Fruit fly (Drosophila melanogaster) whole organism, prepupa: ENCODE measurements around the gene CG4116.

Experiments used
- Blimp-1 ChIP-seq: fragments of 200-800 bp; sonication (Bioruptor generic); optimal IDR thresholded peaks from 3 replicates; lab custom pipeline; 2017; ENCODE audit warnings: missing biosample characterization, missing genetic modification characterization, mild to moderate bottlenecking, moderate library complexity, missing genetic modification reagents
- CG10631 ChIP-seq: fragments of 200-800 bp; sonication (Bioruptor generic); optimal IDR thresholded peaks from 2 replicates; lab custom pipeline; 2016; ENCODE audit warnings: missing biosample characterization, missing genetic modification characterization
- CG10669 ChIP-seq: fragments of 200-800 bp; sonication (Bioruptor generic); optimal IDR thresholded peaks from 3 replicates; lab custom pipeline; 2018; ENCODE audit warnings: missing biosample characterization, mild to moderate bottlenecking, missing genetic modification characterization, moderate library complexity
- CG11294 ChIP-seq: fragments of 200-800 bp; sonication (Bioruptor generic); IDR thresholded peaks from 2 replicates; pipeline ENCODE4 v1.3.6; 2022; ENCODE audit warnings: missing biosample characterization, missing genetic modification characterization
- CG11762 ChIP-seq: fragments of 200-800 bp; sonication (Bioruptor generic); optimal IDR thresholded peaks from 3 replicates; lab custom pipeline; 2016; ENCODE audit warnings: missing biosample characterization, missing genetic modification characterization; ENCODE audit not compliant: insufficient read depth
- CG1621 ChIP-seq: fragments of 200-800 bp; sonication (Bioruptor generic); optimal IDR thresholded peaks from 3 replicates; lab custom pipeline; 2018; ENCODE audit warnings: missing biosample characterization, mild to moderate bottlenecking, missing genetic modification characterization
- CG31627 ChIP-seq: fragments of 200-800 bp; sonication (Bioruptor generic); optimal IDR thresholded peaks from 3 replicates; lab custom pipeline; 2016; ENCODE audit warnings: missing biosample characterization, missing genetic modification characterization
- CG34406 ChIP-seq: fragments of 200-800 bp; sonication (Bioruptor generic); optimal IDR thresholded peaks from 3 replicates; lab custom pipeline; 2016; ENCODE audit warnings: missing biosample characterization, missing genetic modification characterization
- CG3919 ChIP-seq: fragments of 200-800 bp; sonication (Bioruptor generic); optimal IDR thresholded peaks from 3 replicates; lab custom pipeline; 2016; ENCODE audit warnings: missing biosample characterization, missing genetic modification characterization
- CG4318 ChIP-seq: fragments of 200-800 bp; sonication (Bioruptor generic); optimal IDR thresholded peaks from 3 replicates; lab custom pipeline; 2017; ENCODE audit warnings: missing biosample characterization, mild to moderate bottlenecking, missing genetic modification characterization
- CG6163 ChIP-seq: fragments of 200-800 bp; sonication (Bioruptor generic); IDR thresholded peaks from 3 replicates; pipeline ENCODE4 v1.3.6; 2022; ENCODE audit warnings: missing biosample characterization, missing genetic modification characterization
- CG6792 ChIP-seq: fragments of 200-800 bp; sonication (Bioruptor generic); optimal IDR thresholded peaks from 3 replicates; lab custom pipeline; 2016; ENCODE audit warnings: missing biosample characterization, missing genetic modification characterization
- CG6808 ChIP-seq: fragments of 200-800 bp; sonication (Bioruptor generic); optimal IDR thresholded peaks from 3 replicates; lab custom pipeline; 2017; ENCODE audit warnings: missing biosample characterization, missing genetic modification characterization, mild to moderate bottlenecking, moderate library complexity, missing genetic modification reagents
- CG6854 ChIP-seq: fragments of 200-800 bp; sonication (Bioruptor generic); optimal IDR thresholded peaks from 2 replicates; lab custom pipeline; 2017; ENCODE audit warnings: missing biosample characterization, mild to moderate bottlenecking, missing genetic modification characterization
- CG7368 ChIP-seq: fragments of 200-800 bp; sonication (Bioruptor generic); optimal IDR thresholded peaks from 3 replicates; lab custom pipeline; 2016; ENCODE audit warnings: missing biosample characterization, missing genetic modification characterization
- CG8119 ChIP-seq: fragments of 200-800 bp; sonication (Bioruptor generic); IDR thresholded peaks from 3 replicates; pipeline ENCODE4 v1.3.6; 2022; ENCODE audit warnings: missing biosample characterization, missing genetic modification characterization
- CG8319 ChIP-seq: fragments of 200-800 bp; sonication (Bioruptor generic); optimal IDR thresholded peaks from 3 replicates; lab custom pipeline; 2016; ENCODE audit warnings: missing biosample characterization, missing genetic modification characterization
- CG8632 ChIP-seq: fragments of 200-800 bp; sonication (Bioruptor generic); optimal IDR thresholded peaks from 3 replicates; lab custom pipeline; 2016; ENCODE audit warnings: missing biosample characterization, missing genetic modification characterization
- CG9139 ChIP-seq: fragments of 200-800 bp; sonication (Bioruptor generic); optimal IDR thresholded peaks from 3 replicates; lab custom pipeline; 2017; ENCODE audit warnings: missing biosample characterization, mild to moderate bottlenecking, missing genetic modification characterization
- Eip75B ChIP-seq: fragments of 200-800 bp; sonication (Bioruptor generic); optimal IDR thresholded peaks from 3 replicates; lab custom pipeline; 2016; ENCODE audit warnings: missing biosample characterization, missing genetic modification characterization
- Eip78C ChIP-seq: fragments of 200-800 bp; sonication (Bioruptor generic); peaks from one replicate; lab custom pipeline; 2016; ENCODE audit warnings: missing biosample characterization, missing genetic modification characterization
- Eip93F ChIP-seq: fragments of 200-800 bp; sonication (Bioruptor generic); optimal IDR thresholded peaks from 2 replicates; lab custom pipeline; 2016; ENCODE audit warnings: missing biosample characterization, mild to moderate bottlenecking, missing genetic modification characterization
- Ets21C ChIP-seq: fragments of 200-800 bp; sonication (Bioruptor generic); optimal IDR thresholded peaks from 3 replicates; lab custom pipeline; 2016; ENCODE audit warnings: missing biosample characterization, missing genetic modification characterization
- Ets96B ChIP-seq: fragments of 200-800 bp; optimal IDR thresholded peaks from 2 replicates; lab custom pipeline; 2019; ENCODE audit warnings: missing biosample characterization, mild to moderate bottlenecking, missing genetic modification characterization, moderate library complexity
- Gug ChIP-seq: fragments of 200-800 bp; sonication (Bioruptor generic); IDR thresholded peaks from 2 replicates; pipeline ENCODE4 v1.3.6; 2022; ENCODE audit warnings: missing biosample characterization, missing genetic modification characterization
- Hr38 ChIP-seq: sonication (Bioruptor generic); optimal IDR thresholded peaks from 2 replicates; lab custom pipeline; 2016; ENCODE audit warnings: missing biosample characterization, missing genetic modification characterization
- Hr4 ChIP-seq: fragments of 200-800 bp; sonication (Bioruptor generic); optimal IDR thresholded peaks from 3 replicates; lab custom pipeline; 2016; ENCODE audit warnings: missing biosample characterization, missing genetic modification characterization
- Lpt ChIP-seq: fragments of 200-800 bp; sonication (Bioruptor generic); optimal IDR thresholded peaks from 3 replicates; lab custom pipeline; 2016; ENCODE audit warnings: missing biosample characterization, missing genetic modification characterization
- Met ChIP-seq: fragments of 200-800 bp; sonication (Bioruptor generic); optimal IDR thresholded peaks from 3 replicates; lab custom pipeline; 2016; ENCODE audit warnings: missing biosample characterization, missing genetic modification characterization
- OdsH ChIP-seq: fragments of 200-800 bp; sonication (Bioruptor generic); optimal IDR thresholded peaks from 3 replicates; lab custom pipeline; 2016; ENCODE audit warnings: missing biosample characterization, missing genetic modification characterization
- Smox ChIP-seq: fragments of 200-800 bp; sonication (Bioruptor generic); optimal IDR thresholded peaks from 3 replicates; lab custom pipeline; 2016; ENCODE audit warnings: missing biosample characterization, missing genetic modification characterization
- Sox15 ChIP-seq: fragments of 200-800 bp; sonication (Bioruptor generic); optimal IDR thresholded peaks from 3 replicates; lab custom pipeline; 2016; ENCODE audit warnings: missing biosample characterization, missing genetic modification characterization
- acj6 ChIP-seq: fragments of 200-800 bp; sonication (Bioruptor generic); optimal IDR thresholded peaks from 3 replicates; lab custom pipeline; 2016; ENCODE audit warnings: missing biosample characterization, missing genetic modification characterization
- cyc ChIP-seq: fragments of 200-800 bp; sonication (Bioruptor generic); optimal IDR thresholded peaks from 3 replicates; lab custom pipeline; 2016; ENCODE audit warnings: missing biosample characterization, missing genetic modification characterization
- dac ChIP-seq: fragments of 200-800 bp; sonication (Bioruptor generic); optimal IDR thresholded peaks from 2 replicates; lab custom pipeline; 2017; ENCODE audit warnings: missing biosample characterization, mild to moderate bottlenecking, missing genetic modification characterization
- dsx ChIP-seq: fragments of 200-800 bp; optimal IDR thresholded peaks from 3 replicates; lab custom pipeline; 2019; ENCODE audit warnings: missing biosample characterization, mild to moderate bottlenecking, missing genetic modification characterization, moderate library complexity; ENCODE audit not compliant: poor library complexity, severe bottlenecking
- eg ChIP-seq: fragments of 200-800 bp; sonication (Bioruptor generic); IDR thresholded peaks from 3 replicates; pipeline ENCODE4 v1.3.6; 2022; ENCODE audit warnings: missing biosample characterization, missing genetic modification characterization
- esn ChIP-seq: fragments of 200-800 bp; sonication (Bioruptor generic); optimal IDR thresholded peaks from 2 replicates; lab custom pipeline; 2016; ENCODE audit warnings: missing biosample characterization, mild to moderate bottlenecking, missing genetic modification characterization, moderate library complexity
- fd59A ChIP-seq: fragments of 200-800 bp; sonication (Bioruptor generic); optimal IDR thresholded peaks from 2 replicates; lab custom pipeline; 2017; ENCODE audit warnings: missing biosample characterization, mild to moderate bottlenecking, missing genetic modification characterization, missing genetic modification reagents
- fd85E ChIP-seq: fragments of 200-800 bp; sonication (Bioruptor generic); optimal IDR thresholded peaks from 3 replicates; lab custom pipeline; 2016; ENCODE audit warnings: missing biosample characterization, missing genetic modification characterization
- fkh ChIP-seq: fragments of 200-800 bp; sonication (Bioruptor generic); optimal IDR thresholded peaks from 3 replicates; lab custom pipeline; 2017; ENCODE audit warnings: missing biosample characterization, mild to moderate bottlenecking, missing genetic modification characterization, moderate library complexity
- net ChIP-seq: fragments of 200-800 bp; sonication (Bioruptor generic); optimal IDR thresholded peaks from 3 replicates; lab custom pipeline; 2016; ENCODE audit warnings: missing biosample characterization, missing genetic modification characterization
- pdm3 ChIP-seq: fragments of 200-800 bp; sonication (Bioruptor generic); optimal IDR thresholded peaks from 3 replicates; lab custom pipeline; 2016; ENCODE audit warnings: missing biosample characterization, missing genetic modification characterization
- salr ChIP-seq, 2 experiments: fragments of 200-800 bp; sonication (Bioruptor generic); optimal IDR thresholded peaks; 3 replicates each; lab custom pipeline; 2016 to 2018; ENCODE audit warnings: missing biosample characterization in 2 of 2, missing genetic modification characterization in 2 of 2, mild to moderate bottlenecking in 1 of 2
- spab ChIP-seq: fragments of 200-800 bp; sonication (Bioruptor generic); optimal IDR thresholded peaks from 2 replicates; lab custom pipeline; 2017; ENCODE audit warnings: missing biosample characterization, mild to moderate bottlenecking, missing genetic modification characterization, missing genetic modification reagents
- ss ChIP-seq, 2 experiments: fragments of 200-800 bp; sonication (Bioruptor generic); optimal IDR thresholded peaks; 2 replicates in 1 of 2; 3 replicates in 1 of 2; lab custom pipeline; 2017 to 2018; ENCODE audit warnings: mild to moderate bottlenecking in 2 of 2, missing biosample characterization in 2 of 2, missing genetic modification characterization in 2 of 2, moderate library complexity in 1 of 2
- svp ChIP-seq: fragments of 200-800 bp; sonication (Bioruptor generic); peaks from one replicate; lab custom pipeline; 2016; ENCODE audit warnings: missing biosample characterization, missing genetic modification characterization
- vri ChIP-seq: fragments of 200-800 bp; sonication (Bioruptor generic); optimal IDR thresholded peaks from 3 replicates; lab custom pipeline; 2016; ENCODE audit warnings: missing biosample characterization, mild to moderate bottlenecking, missing genetic modification characterization

CG4116 gene

dm6 chrX:3068292-3068691 is 930 bp upstream of the CG4116 start (continued):
- 0 out of 3 replicates have a peak, but pooled peaks have one; percentile 22 for TF ChIP-seq CG8119
- peak; percentile 59 for TF ChIP-seq Eip78C
- peak; percentile 31 for TF ChIP-seq spab (GFP tag; lab: Kevin White, UChicago)
- peak; percentile 46 for TF ChIP-seq acj6 (GFP tag; lab: Kevin White, UChicago)
- no peak for TF ChIP-seq CG9139 (GFP tag; lab: Kevin White, UChicago)
- peak; percentile 30 for TF ChIP-seq CG8632 (GFP tag; lab: Kevin White, UChicago)
- TF ChIP-seq cyc (GFP tag; lab: Kevin White, UChicago) = peak; percentile 40
- peak; percentile 71 for TF ChIP-seq svp (GFP tag; lab: Kevin White, UChicago)
- TF ChIP-seq CG8319 = no peak
- peak; percentile 42 for TF ChIP-seq CG3919 (GFP tag; lab: Kevin White, UChicago)
- TF ChIP-seq esn (GFP tag; lab: Kevin White, UChicago) = peak; percentile 33
- TF ChIP-seq CG10631 (GFP tag; lab: Kevin White, UChicago) = peak; percentile 50
- TF ChIP-seq CG11294 (GFP tag; lab: Robert Waterston, UW) = no peak
- TF ChIP-seq CG6808 (GFP tag; lab: Kevin White, UChicago) = peak; percentile 29
- no peak for TF ChIP-seq CG4318
- no peak for TF ChIP-seq fd85E
- TF ChIP-seq eg = 0 out of 3 replicates have a peak, but pooled peaks have one; percentile 46

- TF ChIP-seq acj6 (GFP tag; lab: Kevin White, UChicago) = peak; percentile 57
- peak; percentile 75 for TF ChIP-seq cyc (GFP tag; lab: Kevin White, UChicago)
- TF ChIP-seq pdm3 (GFP tag; lab: Kevin White, UChicago) = peak; percentile 67
- peak; percentile 39 for TF ChIP-seq CG7368 (GFP tag; lab: Kevin White, UChicago)
- TF ChIP-seq Lpt (GFP tag; lab: Kevin White, UChicago) = no peak
- TF ChIP-seq CG6163 = no peak
- peak; percentile 51 for TF ChIP-seq Sox15 (GFP tag; lab: Kevin White, UChicago)
- TF ChIP-seq Smox (GFP tag; lab: Kevin White, UChicago) = peak; percentile 60
- peak; percentile 67 for TF ChIP-seq esn (GFP tag; lab: Kevin White, UChicago)
- TF ChIP-seq dsx (GFP tag; lab: Kevin White, UChicago) = no peak
- TF ChIP-seq Ets96B (tag; lab: Kevin White, UChicago) = peak; percentile 49
- TF ChIP-seq CG6854 (GFP tag; lab: Kevin White, UChicago) = no peak
- TF ChIP-seq fkh (GFP tag; lab: Kevin White, UChicago) = no peak
- peak; percentile 58 for TF ChIP-seq CG6792 (GFP tag; lab: Kevin White, UChicago)
- TF ChIP-seq CG31627 (GFP tag; lab: Kevin White, UChicago) = peak; percentile 64
- no peak for TF ChIP-seq Gug (GFP tag; lab: Robert Waterston, UW)
- no peak for TF ChIP-seq CG9139 (GFP tag; lab: Kevin White, UChicago)
- peak; percentile 46 for TF ChIP-seq Eip75B (GFP tag; lab: Kevin White, UChicago)
- no peak for TF ChIP-seq Eip93F (GFP tag; lab: Kevin White, UChicago)
- peak; percentile 54 for TF ChIP-seq CG8632 (GFP tag; lab: Kevin White, UChicago)
- no peak; the same call in 2 of the 3 replicates for TF ChIP-seq CG8119
- peak; percentile 48 for TF ChIP-seq fd59A (GFP tag; lab: Kevin White, UChicago)
- no peak for TF ChIP-seq CG4318
- peak; percentile 80 for TF ChIP-seq svp (GFP tag; lab: Kevin White, UChicago)
- no peak for TF ChIP-seq dac
- TF ChIP-seq Blimp-1 (GFP tag; lab: Kevin White, UChicago) = peak; percentile 70
- no peak for TF ChIP-seq CG1621 (tag; lab: Kevin White, UChicago)
- peak; percentile 46 for TF ChIP-seq net (GFP tag; lab: Kevin White, UChicago)
- peak; percentile 78 for TF ChIP-seq Eip78C
- peak in 1 of 2 experiments; percentile 17 for TF ChIP-seq ss (GFP tag; optimal IDR thresholded peaks at IDR 0.05; lab: Kevin White, UChicago)
- peak; percentile 64 for TF ChIP-seq CG10669 (GFP tag; lab: Kevin White, UChicago)
- TF ChIP-seq Hr38 (GFP tag; lab: Kevin White, UChicago) = no peak
- peak; percentile 79 for TF ChIP-seq Met (GFP tag; lab: Kevin White, UChicago)
- TF ChIP-seq Ets21C (GFP tag; lab: Kevin White, UChicago) = peak; percentile 35
- TF ChIP-seq eg = no peak
- TF ChIP-seq Hr4 (GFP tag; lab: Kevin White, UChicago) = no peak
- TF ChIP-seq CG11762 (GFP tag; lab: Kevin White, UChicago) = no peak
- no peak for TF ChIP-seq vri (GFP tag; lab: Kevin White, UChicago)
- TF ChIP-seq CG3919 (GFP tag; lab: Kevin White, UChicago) = peak; percentile 59
- TF ChIP-seq OdsH (GFP tag; lab: Kevin White, UChicago) = peak; percentile 47
- peak; percentile 34 for TF ChIP-seq CG8319
- peak; percentile 5 to 49 for TF ChIP-seq salr (GFP tag; optimal IDR thresholded peaks at IDR 0.05; lab: Kevin White, UChicago)
- no peak for TF ChIP-seq fd85E
- peak; percentile 58 for TF ChIP-seq CG10631 (GFP tag; lab: Kevin White, UChicago)
- peak; percentile 44 for TF ChIP-seq CG34406 (GFP tag; lab: Kevin White, UChicago)
These were observed 7.3 kb downstream of the CG4116 start for dm6 chrX:3060066-3060465.
